Worm (Caenorhabditis elegans) whole organism, L1 larva: ENCODE data around the gene clik-2.

Source experiments
- jun-1 ChIP-seq: fragments of 150-350 bp; optimal IDR thresholded peaks from 2 replicates; lab custom pipeline; 2014; ENCODE audit warnings: missing biosample characterization, missing genetic modification reagents, missing genetic modification characterization
- lin-39 ChIP-seq: fragments of 150-350 bp; optimal IDR thresholded peaks from 2 replicates; lab custom pipeline; 2014; ENCODE audit warnings: missing biosample characterization, missing genetic modification reagents, missing genetic modification characterization
- nhr-76 ChIP-seq: sonication (generic microtip); optimal IDR thresholded peaks from 2 replicates; lab custom pipeline; 2017; ENCODE audit warnings: missing biosample characterization, missing genetic modification characterization
- rnt-1 ChIP-seq: sonication (generic microtip); optimal IDR thresholded peaks from 2 replicates; lab custom pipeline; 2016; ENCODE audit warnings: mild to moderate bottlenecking, missing genetic modification characterization, moderate library complexity, missing compliant biosample characterization
- snpc-4 ChIP-seq: fragments of 150-350 bp; optimal IDR thresholded peaks from 2 replicates; lab custom pipeline; 2014; ENCODE audit warnings: missing biosample characterization, missing genetic modification characterization
- unc-62 ChIP-seq: fragments of 150-350 bp; optimal IDR thresholded peaks from 2 replicates; lab custom pipeline; 2014; ENCODE audit warnings: missing biosample characterization, missing genetic modification reagents, missing genetic modification characterization
- ztf-4 ChIP-seq: fragments of 150-350 bp; optimal IDR thresholded peaks from 2 replicates; lab custom pipeline; 2014; ENCODE audit warnings: missing biosample characterization, missing genetic modification characterization

ce11 chrX:7725615-7726014 lies 36.6 kb upstream of the clik-2 start, which contains the start of gene spp-14:
- TF ChIP-seq ztf-4 (tag; lab: Kevin White, UChicago), result no peak
- no peak for TF ChIP-seq unc-62 (GFP tag; lab: Kevin White, UChicago)
- no peak for TF ChIP-seq rnt-1
- TF ChIP-seq snpc-4 (tag; lab: Kevin White, UChicago), result no peak
- no peak for TF ChIP-seq nhr-76 (tag; lab: Kevin White, UChicago)
- peak; percentile 30 for TF ChIP-seq jun-1 (tag; lab: Kevin White, UChicago)
- TF ChIP-seq lin-39 (tag; lab: Kevin White, UChicago), result no peak
